Fruit fly (Drosophila melanogaster): ENCODE measurements around the gene CG42367.

CG42367 gene

dm6 chr2L:9918020-9918959 is 12.1 kb upstream of the CG42367 start, which contains the start of the genes CG5885 and CG4598 (continued):
- TF ChIP-seq Lpt (GFP tag; optimal IDR thresholded peaks at IDR 0.05) (peak; percentile 68), svp (GFP tag) (peak; percentile 76), acj6 (GFP tag; optimal IDR thresholded peaks at IDR 0.05) (peak; percentile 76), Eip78C (GFP tag) (peak; percentile 84), Hr39 (GFP tag; optimal IDR thresholded peaks at IDR 0.05) (peak; percentile 75), Eip93F (GFP tag; optimal IDR thresholded peaks at IDR 0.05) (peak; percentile 88), CG10631 (GFP tag; optimal IDR thresholded peaks at IDR 0.05) (peak; percentile 84), fkh (GFP tag; optimal IDR thresholded peaks at IDR 0.05) (peak; percentile 45), Ets96B (tag; optimal IDR thresholded peaks at IDR 0.05) (peak; percentile 58), fd85E (GFP tag; optimal IDR thresholded peaks at IDR 0.05) (no peak), vri (GFP tag; optimal IDR thresholded peaks at IDR 0.05) (peak; percentile 54), OdsH (GFP tag; optimal IDR thresholded peaks at IDR 0.05) (peak; percentile 79), CG6163 (GFP tag; IDR thresholded peaks at IDR 0.05) (peak; percentile 76), CG16779 (tag; optimal IDR thresholded peaks at IDR 0.05) (peak; percentile 80), Hr38 (GFP tag; optimal IDR thresholded peaks at IDR 0.05) (peak; percentile 7), pdm3 (GFP tag; optimal IDR thresholded peaks at IDR 0.05) (peak; percentile 78), CG11294 (GFP tag; IDR thresholded peaks at IDR 0.05) (peak; percentile 29; the same call in 1 of the 2 replicates), Ets21C (GFP tag; optimal IDR thresholded peaks at IDR 0.05) (peak; percentile 57), eg (GFP tag; IDR thresholded peaks at IDR 0.05) (peak; percentile 80), CG11902 (GFP tag; optimal IDR thresholded peaks at IDR 0.05) (peak; percentile 15)

- no peak for TF ChIP-seq CG32006 (GFP tag; optimal IDR thresholded peaks at IDR 0.05)
- TF ChIP-seq CG31627 (GFP tag; optimal IDR thresholded peaks at IDR 0.05), result no peak
- no peak for TF ChIP-seq CG10631 (GFP tag; optimal IDR thresholded peaks at IDR 0.05)
- no peak for TF ChIP-seq Ets96B (tag; optimal IDR thresholded peaks at IDR 0.05)
- no peak for TF ChIP-seq Sox102F (GFP tag; optimal IDR thresholded peaks at IDR 0.05)
- no peak for TF ChIP-seq CG3919 (GFP tag; optimal IDR thresholded peaks at IDR 0.05)
- TF ChIP-seq fd85E (GFP tag; optimal IDR thresholded peaks at IDR 0.05), result no peak
- TF ChIP-seq CG4318 (GFP tag; optimal IDR thresholded peaks at IDR 0.05), result no peak
- no peak for TF ChIP-seq Hr39 (GFP tag; optimal IDR thresholded peaks at IDR 0.05)
- no peak for TF ChIP-seq vri (GFP tag; optimal IDR thresholded peaks at IDR 0.05)
- TF ChIP-seq cyc (GFP tag; optimal IDR thresholded peaks at IDR 0.05), result no peak
- no peak for TF ChIP-seq CG9139 (GFP tag; optimal IDR thresholded peaks at IDR 0.05)
- TF ChIP-seq svp (GFP tag), result no peak
- TF ChIP-seq pdm3 (GFP tag; optimal IDR thresholded peaks at IDR 0.05), result no peak
- no peak for TF ChIP-seq CG16779 (tag; optimal IDR thresholded peaks at IDR 0.05)
Observed at dm6 chr2L:9919218-9919617, 11.2 kb upstream of the CG42367 start.

- TF ChIP-seq dac (GFP tag; optimal IDR thresholded peaks at IDR 0.05) (no peak), ss (GFP tag; optimal IDR thresholded peaks at IDR 0.05) (no peak), CG8632 (GFP tag; optimal IDR thresholded peaks at IDR 0.05) (no peak), OdsH (GFP tag; optimal IDR thresholded peaks at IDR 0.05) (no peak), svp (GFP tag) (peak; percentile 46), CG16779 (tag; optimal IDR thresholded peaks at IDR 0.05) (no peak), fkh (GFP tag; optimal IDR thresholded peaks at IDR 0.05) (no peak)
Observed at dm6 chr2L:9919949-9920348, 10.4 kb upstream of the CG42367 start, which contains the start of gene CG4594. Gene CG4594, plus strand, starts transcription at chr2L:9920160.

DNA sequence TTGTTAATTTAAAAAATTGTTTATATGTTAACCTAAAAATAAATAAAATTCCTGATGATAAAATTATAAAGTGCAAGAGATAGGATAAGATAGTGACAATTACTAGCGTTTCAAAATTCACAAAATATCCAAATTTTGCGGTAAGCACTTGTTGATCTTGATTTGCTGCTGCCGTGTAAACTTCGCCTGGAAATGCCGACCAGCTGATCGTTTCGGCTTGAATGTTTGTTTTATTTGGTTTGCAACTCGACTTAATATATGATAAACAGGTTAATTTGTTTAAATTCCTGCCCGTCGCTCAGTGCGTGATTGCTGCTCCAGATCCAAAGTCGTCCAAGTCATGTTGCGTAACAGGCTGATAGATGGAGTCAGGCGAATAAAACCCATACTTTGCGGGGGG is 9.0 kb upstream of the CG42367 start, which contains the start of gene CG4592:
CG4592 (plus strand) TSS at position 233 of the 400 bp plus-strand sequence.
- TF ChIP-seq Ets21C (GFP tag; optimal IDR thresholded peaks at IDR 0.05), result no peak
- no peak for TF ChIP-seq dac (GFP tag; optimal IDR thresholded peaks at IDR 0.05)
- TF ChIP-seq CG11902 (GFP tag; optimal IDR thresholded peaks at IDR 0.05), result peak; percentile 8
- peak; percentile 65 for TF ChIP-seq CG1621 (tag; optimal IDR thresholded peaks at IDR 0.05)
- TF ChIP-seq Eip78C (GFP tag), result no peak
- TF ChIP-seq CG6854 (GFP tag; optimal IDR thresholded peaks at IDR 0.05), result no peak
- TF ChIP-seq Hr38 (GFP tag; optimal IDR thresholded peaks at IDR 0.05), result no peak
- TF ChIP-seq CG6808 (GFP tag; optimal IDR thresholded peaks at IDR 0.05), result peak; percentile 62
- peak; percentile 83 for TF ChIP-seq Eip75B (GFP tag; optimal IDR thresholded peaks at IDR 0.05)
- TF ChIP-seq CG4318 (GFP tag; optimal IDR thresholded peaks at IDR 0.05), result peak; percentile 28
- TF ChIP-seq ss (GFP tag; optimal IDR thresholded peaks at IDR 0.05), result no peak
- peak; percentile 28 for TF ChIP-seq Sox15 (GFP tag; optimal IDR thresholded peaks at IDR 0.05)
- peak; percentile 72 for TF ChIP-seq Eip93F (GFP tag; optimal IDR thresholded peaks at IDR 0.05)
- TF ChIP-seq CG8119 (GFP tag; IDR thresholded peaks at IDR 0.05), result peak; percentile 73
- peak; percentile 40 for TF ChIP-seq CG16779 (tag; optimal IDR thresholded peaks at IDR 0.05)
- peak; percentile 44 for TF ChIP-seq spab (GFP tag; optimal IDR thresholded peaks at IDR 0.05)
- peak; percentile 74 for TF ChIP-seq Hr39 (GFP tag; optimal IDR thresholded peaks at IDR 0.05)
- TF ChIP-seq CG9139 (GFP tag; optimal IDR thresholded peaks at IDR 0.05), result peak; percentile 55
- TF ChIP-seq CG8319 (GFP tag; optimal IDR thresholded peaks at IDR 0.05), result peak; percentile 5
- peak; percentile 44 for TF ChIP-seq Lpt (GFP tag; optimal IDR thresholded peaks at IDR 0.05)
- TF ChIP-seq CG7368 (GFP tag; optimal IDR thresholded peaks at IDR 0.05), result peak; percentile 50
- TF ChIP-seq acj6 (GFP tag; optimal IDR thresholded peaks at IDR 0.05), result peak; percentile 84
- no peak for TF ChIP-seq fd85E (GFP tag; optimal IDR thresholded peaks at IDR 0.05)
- TF ChIP-seq CG31627 (GFP tag; optimal IDR thresholded peaks at IDR 0.05), result peak; percentile 70
- peak; percentile 78 for TF ChIP-seq Hr4 (GFP tag; optimal IDR thresholded peaks at IDR 0.05)
- no peak for TF ChIP-seq OdsH (GFP tag; optimal IDR thresholded peaks at IDR 0.05)
